Fruit fly (Drosophila melanogaster): ENCODE results near the gene Obp99a.

The Obp99a gene

dm6 chr3R:29671060-29671707 is at the start of gene Obp99a:
TSS of gene Obp99a (plus strand) at chr3R:29671657.
- TF ChIP-seq CG17801 (GFP tag; optimal IDR thresholded peaks at IDR 0.05; ENCODE audit: partially characterized antibody): no peak

dm6 chr3R:29625883-29626282 is 45.6 kb upstream of the Obp99a start:
- no peak for TF ChIP-seq CG17801 (GFP tag; optimal IDR thresholded peaks at IDR 0.05; ENCODE audit: partially characterized antibody)

dm6 chr3R:29651488-29651887 is 20.0 kb upstream of the Obp99a start:
- TF ChIP-seq CG17801 (GFP tag; optimal IDR thresholded peaks at IDR 0.05; ENCODE audit: partially characterized antibody): no peak

- TF ChIP-seq CG17801 (GFP tag; optimal IDR thresholded peaks at IDR 0.05; ENCODE audit: partially characterized antibody): no peak
These were observed 11.5 kb upstream of the Obp99a start, which contains the start of gene Dop1R2 for dm6 chr3R:29659950-29660349. TSS of gene Dop1R2 (minus strand) at chr3R:29659984.

dm6 chr3R:29664183-29664829 is 7.2 kb upstream of the Obp99a start, which contains the start of gene ppk21:
TSS of gene ppk21 (plus strand) at chr3R:29664779.
- no peak for TF ChIP-seq CG17801 (GFP tag; optimal IDR thresholded peaks at IDR 0.05; ENCODE audit: partially characterized antibody)

- no peak for TF ChIP-seq CG17801 (GFP tag; optimal IDR thresholded peaks at IDR 0.05; ENCODE audit: partially characterized antibody)
These were observed 2.7 kb upstream of the Obp99a start, which contains the start of the genes ppk20 and ppk30 for dm6 chr3R:29668777-29669176. TSS of gene ppk20 (minus strand) at chr3R:29668877. TSS of gene ppk30 (plus strand) at chr3R:29669149.

- TF ChIP-seq CG17801 (GFP tag; optimal IDR thresholded peaks at IDR 0.05; ENCODE audit: partially characterized antibody): no peak
These were observed 699 bp downstream of the Obp99a start, which contains the start of gene ppk19 for dm6 chr3R:29672156-29672555. TSS of gene ppk19 (plus strand) at chr3R:29672456.

dm6 chr3R:29675333-29675732 is 3.9 kb downstream of the Obp99a start, which contains the start of the genes Bub3 and Cap-D2:
TSS of gene Bub3 (minus strand) at chr3R:29675421.
TSS of gene Cap-D2 (plus strand) at chr3R:29675651.
- TF ChIP-seq CG17801 (GFP tag; optimal IDR thresholded peaks at IDR 0.05; ENCODE audit: partially characterized antibody): peak; percentile 71

dm6 chr3R:29681241-29681640 is 9.8 kb downstream of the Obp99a start:
- no peak for TF ChIP-seq CG17801 (GFP tag; optimal IDR thresholded peaks at IDR 0.05; ENCODE audit: partially characterized antibody)

- TF ChIP-seq CG17801 (GFP tag; optimal IDR thresholded peaks at IDR 0.05; ENCODE audit: partially characterized antibody): no peak
These were observed 10.7 kb downstream of the Obp99a start, which contains the start of the genes CG7582 and Gycalpha99B for dm6 chr3R:29682152-29682600. TSS of gene CG7582 (minus strand) at chr3R:29682278. TSS of gene Gycalpha99B (plus strand) at chr3R:29682503.

- TF ChIP-seq CG17801 (GFP tag; optimal IDR thresholded peaks at IDR 0.05; ENCODE audit: partially characterized antibody): no peak
These were observed 15.2 kb downstream of the Obp99a start for dm6 chr3R:29686698-29687097.

- TF ChIP-seq CG17801 (GFP tag; optimal IDR thresholded peaks at IDR 0.05; ENCODE audit: partially characterized antibody): no peak
These were observed 17.8 kb downstream of the Obp99a start, which contains the start of gene Obp99c for dm6 chr3R:29689211-29689610. TSS of gene Obp99c (minus strand) at chr3R:29689311.

- no peak for TF ChIP-seq CG17801 (GFP tag; optimal IDR thresholded peaks at IDR 0.05; ENCODE audit: partially characterized antibody)
These were observed 18.5 kb downstream of the Obp99a start for dm6 chr3R:29689833-29690538.

- TF ChIP-seq CG17801 (GFP tag; optimal IDR thresholded peaks at IDR 0.05; ENCODE audit: partially characterized antibody): no peak
These were observed 19.0 kb downstream of the Obp99a start for dm6 chr3R:29690539-29690852.

- TF ChIP-seq CG17801 (GFP tag; optimal IDR thresholded peaks at IDR 0.05; ENCODE audit: partially characterized antibody): no peak
These were observed 19.6 kb downstream of the Obp99a start for dm6 chr3R:29690960-29691527.
